Worm (Caenorhabditis elegans) whole organism, early embryonic: ENCODE measurements around the gene F59D6.1.

Source experiments
- F13C5.2 ChIP-seq: sonication (generic microtip); optimal IDR thresholded peaks from 2 replicates; lab custom pipeline; 2017; ENCODE audit warnings: mild to moderate bottlenecking, missing genetic modification characterization, inconsistent platforms, missing compliant biosample characterization
- aly-1 ChIP-seq: sonication (generic microtip); optimal IDR thresholded peaks from 2 replicates; lab custom pipeline; 2016; ENCODE audit warnings: missing genetic modification characterization, missing compliant biosample characterization
- ama-1 ChIP-seq: fragments of 150-350 bp; optimal IDR thresholded peaks from 2 replicates; lab custom pipeline; 2014
- ceh-13 ChIP-seq: fragments of 200-800 bp; sonication (Bioruptor generic); optimal IDR thresholded peaks from 2 replicates; lab custom pipeline; 2018; ENCODE audit warnings: mild to moderate bottlenecking, missing genetic modification characterization, missing compliant biosample characterization
- ceh-36 ChIP-seq: sonication (generic microtip); optimal IDR thresholded peaks from 2 replicates; lab custom pipeline; 2016; ENCODE audit warnings: missing genetic modification characterization, inconsistent platforms, missing compliant biosample characterization
- flt-1 ChIP-seq: fragments of 200-800 bp; sonication (Bioruptor generic); IDR thresholded peaks from 2 replicates; pipeline ENCODE4 v1.3.6; 2022; ENCODE audit warnings: missing genetic modification characterization, missing compliant biosample characterization
- hmbx-1 ChIP-seq: sonication (generic microtip); optimal IDR thresholded peaks from 2 replicates; lab custom pipeline; 2016; ENCODE audit warnings: mild to moderate bottlenecking, missing genetic modification characterization, missing compliant biosample characterization
- hmg-4 ChIP-seq: fragments of 200-800 bp; sonication (Bioruptor generic); optimal IDR thresholded peaks from 2 replicates; lab custom pipeline; 2018; ENCODE audit warnings: mild to moderate bottlenecking, missing genetic modification characterization, missing compliant biosample characterization
- hnd-1 ChIP-seq: sonication (generic microtip); optimal IDR thresholded peaks from 2 replicates; lab custom pipeline; 2016; ENCODE audit warnings: missing genetic modification characterization, missing compliant biosample characterization
- pes-1 ChIP-seq: fragments of 200-800 bp; sonication (Bioruptor generic); IDR thresholded peaks from 2 replicates; pipeline ENCODE4 v1.3.6; 2022; ENCODE audit warnings: missing genetic modification reagents, missing genetic modification characterization, missing compliant biosample characterization
- scrt-1 ChIP-seq: fragments of 200-800 bp; sonication (Bioruptor generic); IDR thresholded peaks from 2 replicates; pipeline ENCODE4 v1.3.6; 2022; ENCODE audit warnings: missing genetic modification characterization, missing compliant biosample characterization
- sea-1 ChIP-seq: fragments of 200-800 bp; sonication (Bioruptor generic); conservative IDR thresholded peaks from 2 replicates; pipeline ENCODE4 v1.3.6; 2022; ENCODE audit warnings: missing genetic modification characterization, missing compliant biosample characterization
- tbx-11 ChIP-seq: fragments of 200-800 bp; sonication (Bioruptor generic); IDR thresholded peaks from 2 replicates; pipeline ENCODE4 v1.3.6; 2022; ENCODE audit warnings: missing genetic modification characterization, missing compliant biosample characterization
- tra-4 ChIP-seq: sonication (generic microtip); optimal IDR thresholded peaks from 2 replicates; lab custom pipeline; 2017; ENCODE audit warnings: missing genetic modification characterization, missing compliant biosample characterization

ce11 chrV:3081471-3081870 is 36.5 kb downstream of the F59D6.1 start, which contains the start of gene srt-7:
- TF ChIP-seq sea-1 (no peak), tra-4 (no peak), flt-1 (GFP tag; lab: Robert Waterston, UW) (no peak), aly-1 (tag; lab: Kevin White, UChicago) (no peak), ceh-36 (tag; lab: Kevin White, UChicago) (no peak), ama-1 (lab: Kevin White, UChicago) (no peak), hnd-1 (tag; lab: Kevin White, UChicago) (no peak), F13C5.2 (tag; lab: Kevin White, UChicago) (no peak), ceh-13 (no peak), hmbx-1 (tag; lab: Kevin White, UChicago) (no peak), tbx-11 (GFP tag; lab: Robert Waterston, UW) (no peak), pes-1 (GFP tag; lab: Robert Waterston, UW) (no peak), hmg-4 (GFP tag; lab: Kevin White, UChicago) (no peak), scrt-1 (GFP tag; lab: Robert Waterston, UW) (no peak)
